Worm (Caenorhabditis elegans) whole organism, L2 larva: ENCODE measurements around the gene grd-11.
A peak's percentile ranks its signal among the peaks of the same experiment; 100 is the strongest.

Experiments used
- C34F6.9 ChIP-seq: fragments of 150-350 bp; optimal IDR thresholded peaks from 2 replicates; lab custom pipeline; 2014; ENCODE audit warnings: missing biosample characterization, missing genetic modification characterization
- F13H6.1 ChIP-seq: sonication (generic microtip); optimal IDR thresholded peaks from 2 replicates; lab custom pipeline; 2016; ENCODE audit warnings: missing genetic modification characterization, missing compliant biosample characterization
- R02D3.7 ChIP-seq: fragments of 150-350 bp; optimal IDR thresholded peaks from 2 replicates; lab custom pipeline; 2014; ENCODE audit warnings: missing biosample characterization, missing genetic modification characterization
- Y55F3AM.14 ChIP-seq: fragments of 200-800 bp; sonication (Bioruptor generic); optimal IDR thresholded peaks from 2 replicates; lab custom pipeline; 2018; ENCODE audit warnings: mild to moderate bottlenecking, missing genetic modification characterization, missing compliant biosample characterization
- ZK546.5 ChIP-seq: sonication (generic microtip); optimal IDR thresholded peaks from 2 replicates; lab custom pipeline; 2017; ENCODE audit warnings: missing biosample characterization, missing genetic modification characterization
- alr-1 ChIP-seq: fragments of 150-350 bp; optimal IDR thresholded peaks from 2 replicates; lab custom pipeline; 2014; ENCODE audit warnings: missing biosample characterization, missing genetic modification characterization
- aly-2 ChIP-seq: fragments of 150-350 bp; optimal IDR thresholded peaks from 2 replicates; lab custom pipeline; 2014; ENCODE audit warnings: missing biosample characterization, missing genetic modification characterization
- blmp-1 ChIP-seq: sonication (generic microtip); optimal IDR thresholded peaks from 2 replicates; lab custom pipeline; 2017; ENCODE audit warnings: missing genetic modification characterization, mild to moderate bottlenecking, missing compliant biosample characterization, antibody characterized with exemption, moderate library complexity; ENCODE audit not compliant: insufficient read depth
- ceh-16 ChIP-seq: fragments of 150-350 bp; optimal IDR thresholded peaks from 2 replicates; lab custom pipeline; 2014; ENCODE audit warnings: missing biosample characterization, missing genetic modification characterization
- ceh-82 ChIP-seq: fragments of 150-350 bp; optimal IDR thresholded peaks from 2 replicates; lab custom pipeline; 2014; ENCODE audit warnings: missing biosample characterization, missing genetic modification characterization
- crh-2 ChIP-seq: sonication (generic microtip); optimal IDR thresholded peaks from 2 replicates; lab custom pipeline; 2017; ENCODE audit warnings: missing biosample characterization, missing genetic modification characterization
- dmd-4 ChIP-seq: sonication (generic microtip); optimal IDR thresholded peaks from 2 replicates; lab custom pipeline; 2017; ENCODE audit warnings: missing biosample characterization, missing genetic modification characterization
- elt-1 ChIP-seq: fragments of 150-350 bp; optimal IDR thresholded peaks from 2 replicates; lab custom pipeline; 2014; ENCODE audit warnings: missing biosample characterization, missing genetic modification characterization
- elt-3 ChIP-seq: sonication (generic microtip); optimal IDR thresholded peaks from 2 replicates; lab custom pipeline; 2017; ENCODE audit warnings: missing biosample characterization, missing genetic modification characterization
- fos-1 ChIP-seq: fragments of 150-350 bp; optimal IDR thresholded peaks from 2 replicates; lab custom pipeline; 2014; ENCODE audit warnings: missing biosample characterization, missing genetic modification characterization
- gmeb-1 ChIP-seq: fragments of 150-350 bp; optimal IDR thresholded peaks from 2 replicates; lab custom pipeline; 2014; ENCODE audit warnings: missing biosample characterization, missing genetic modification characterization
- lin-11 ChIP-seq: fragments of 150-350 bp; sonication (generic microtip); optimal IDR thresholded peaks from 2 replicates; lab custom pipeline; 2014; ENCODE audit warnings: missing biosample characterization, missing genetic modification characterization, inconsistent platforms, mixed read lengths
- lin-13 ChIP-seq: fragments of 150-350 bp; optimal IDR thresholded peaks from 2 replicates; lab custom pipeline; 2014; ENCODE audit warnings: missing biosample characterization, missing genetic modification reagents, missing genetic modification characterization
- lsy-2 ChIP-seq, 2 experiments: fragments of 150-350 bp in 1 of 2; sonication (generic microtip) in 1 of 2; optimal IDR thresholded peaks; 2 replicates each; lab custom pipeline; 2014 to 2017; ENCODE audit warnings: missing biosample characterization in 2 of 2, missing genetic modification characterization in 2 of 2
- mab-5 ChIP-seq: fragments of 150-350 bp; optimal IDR thresholded peaks from 2 replicates; lab custom pipeline; 2014; ENCODE audit warnings: missing biosample characterization, missing genetic modification characterization
- mbf-1 ChIP-seq: sonication (generic microtip); optimal IDR thresholded peaks from 2 replicates; lab custom pipeline; 2017; ENCODE audit warnings: missing biosample characterization, missing genetic modification characterization
- mdl-1 ChIP-seq, 2 experiments: fragments of 150-350 bp in 1 of 2; sonication (generic microtip) in 1 of 2; optimal IDR thresholded peaks; 2 replicates each; lab custom pipeline; 2017; ENCODE audit warnings: missing biosample characterization in 2 of 2, missing genetic modification characterization in 2 of 2
- nhr-10 ChIP-seq: sonication (generic microtip); optimal IDR thresholded peaks from 2 replicates; lab custom pipeline; 2017; ENCODE audit warnings: missing biosample characterization, missing genetic modification characterization
- nhr-12 ChIP-seq: fragments of 150-350 bp; optimal IDR thresholded peaks from 2 replicates; lab custom pipeline; 2014; ENCODE audit warnings: missing biosample characterization, missing genetic modification characterization
- nhr-129 ChIP-seq: fragments of 150-350 bp; optimal IDR thresholded peaks from 2 replicates; lab custom pipeline; 2014; ENCODE audit warnings: missing biosample characterization, missing genetic modification characterization
- nhr-21 ChIP-seq: fragments of 150-350 bp; optimal IDR thresholded peaks from 2 replicates; lab custom pipeline; 2014; ENCODE audit warnings: missing biosample characterization, missing genetic modification characterization
- nhr-23 ChIP-seq: fragments of 150-350 bp; optimal IDR thresholded peaks from 2 replicates; lab custom pipeline; 2014; ENCODE audit warnings: missing biosample characterization, missing genetic modification reagents, missing genetic modification characterization
- nhr-237 ChIP-seq: fragments of 150-350 bp; optimal IDR thresholded peaks from 2 replicates; lab custom pipeline; 2014; ENCODE audit warnings: missing biosample characterization, missing genetic modification characterization
- nhr-77 ChIP-seq: fragments of 150-350 bp; optimal IDR thresholded peaks from 2 replicates; lab custom pipeline; 2014; ENCODE audit warnings: missing biosample characterization, missing genetic modification characterization
- sem-4 ChIP-seq: fragments of 150-350 bp; optimal IDR thresholded peaks from 2 replicates; lab custom pipeline; 2014; ENCODE audit warnings: missing biosample characterization, missing genetic modification reagents, missing genetic modification characterization
- sma-3 ChIP-seq: sonication (generic microtip); optimal IDR thresholded peaks from 2 replicates; lab custom pipeline; 2016; ENCODE audit warnings: missing genetic modification reagents, missing genetic modification characterization, missing compliant biosample characterization
- snpc-4 ChIP-seq: fragments of 150-350 bp; optimal IDR thresholded peaks from 2 replicates; lab custom pipeline; 2014; ENCODE audit warnings: missing biosample characterization, missing genetic modification characterization
- unc-39 ChIP-seq: fragments of 150-350 bp; optimal IDR thresholded peaks from 2 replicates; lab custom pipeline; 2014; ENCODE audit warnings: missing biosample characterization, missing genetic modification characterization
- unc-55 ChIP-seq: fragments of 150-350 bp; sonication (generic microtip); optimal IDR thresholded peaks from 3 replicates; lab custom pipeline; 2014; ENCODE audit warnings: missing biosample characterization, missing genetic modification reagents, missing genetic modification characterization
- ztf-11 ChIP-seq: sonication (generic microtip); optimal IDR thresholded peaks from 2 replicates; lab custom pipeline; 2017; ENCODE audit warnings: missing biosample characterization, missing genetic modification characterization

Gene grd-11

ce11 chrV:20386942-20387341, 30.4 kb downstream of the grd-11 start, which contains the start of gene K02E2.7:
Gene K02E2.7, minus strand, starts transcription at chrV:20387042.
- no peak for TF ChIP-seq nhr-12
- TF ChIP-seq ztf-11 (tag; lab: Kevin White, UChicago) = no peak
- no peak for TF ChIP-seq mab-5 (tag; lab: Kevin White, UChicago)
- no peak for TF ChIP-seq nhr-77
- no peak for TF ChIP-seq aly-2 (tag; lab: Kevin White, UChicago)
- no peak for TF ChIP-seq snpc-4 (tag; lab: Kevin White, UChicago)
- no peak for TF ChIP-seq nhr-21 (tag; lab: Kevin White, UChicago)
- no peak for TF ChIP-seq crh-2 (tag; lab: Kevin White, UChicago)
- TF ChIP-seq ceh-82 (tag; lab: Kevin White, UChicago) = no peak
- TF ChIP-seq F13H6.1 (tag; lab: Kevin White, UChicago) = no peak
- no peak for TF ChIP-seq gmeb-1 (tag; lab: Kevin White, UChicago)

ce11 chrV:20387415-20387814, 30.8 kb downstream of the grd-11 start, which contains the start of gene F53H2.1:
Gene F53H2.1, plus strand, starts transcription at chrV:20387715.
- TF ChIP-seq nhr-129 (tag; lab: Kevin White, UChicago) = no peak
- TF ChIP-seq nhr-23 (tag; lab: Kevin White, UChicago) = no peak
- TF ChIP-seq mdl-1 (tag; optimal IDR thresholded peaks at IDR 0.05; lab: Kevin White, UChicago) = no peak
- no peak for TF ChIP-seq sma-3
- TF ChIP-seq mbf-1 = no peak
- no peak for TF ChIP-seq nhr-237 (tag; lab: Kevin White, UChicago)
- TF ChIP-seq unc-55 = no peak
- no peak for TF ChIP-seq blmp-1 (tag; lab: Kevin White, UChicago)
- no peak for TF ChIP-seq ztf-11 (tag; lab: Kevin White, UChicago)
- no peak for TF ChIP-seq nhr-21 (tag; lab: Kevin White, UChicago)
- TF ChIP-seq elt-1 = no peak
- TF ChIP-seq nhr-12 = no peak
- no peak for TF ChIP-seq unc-39
- TF ChIP-seq ceh-16 (tag; lab: Kevin White, UChicago) = no peak
- no peak for TF ChIP-seq fos-1
- no peak for TF ChIP-seq gmeb-1 (tag; lab: Kevin White, UChicago)
- TF ChIP-seq elt-3 (tag; lab: Kevin White, UChicago) = no peak
- TF ChIP-seq ceh-82 (tag; lab: Kevin White, UChicago) = no peak
- TF ChIP-seq lin-13 (GFP tag; lab: Kevin White, UChicago) = no peak

ce11 chrV:20393773-20394172, 37.2 kb downstream of the grd-11 start, which contains the start of gene cnc-7:
Gene cnc-7, plus strand, starts transcription at chrV:20394073.
- TF ChIP-seq Y55F3AM.14 (no peak), sma-3 (peak; percentile 34)

ce11 chrV:20399532-20400068, 43.0 kb downstream of the grd-11 start:
- TF ChIP-seq lsy-2 (tag; optimal IDR thresholded peaks at IDR 0.05; lab: Kevin White, UChicago) (no peak), elt-3 (tag; lab: Kevin White, UChicago) (no peak), C34F6.9 (tag; lab: Kevin White, UChicago) (no peak), unc-39 (no peak), ceh-82 (tag; lab: Kevin White, UChicago) (no peak), alr-1 (no peak), ZK546.5 (tag; lab: Kevin White, UChicago) (no peak), crh-2 (tag; lab: Kevin White, UChicago) (no peak), dmd-4 (tag; lab: Kevin White, UChicago) (no peak), nhr-237 (tag; lab: Kevin White, UChicago) (no peak), nhr-10 (tag; lab: Kevin White, UChicago) (no peak), lin-11 (tag; lab: Kevin White, UChicago) (no peak), fos-1 (no peak), ceh-16 (tag; lab: Kevin White, UChicago) (no peak), mab-5 (tag; lab: Kevin White, UChicago) (no peak), ztf-11 (tag; lab: Kevin White, UChicago) (no peak), sem-4 (tag; lab: Kevin White, UChicago) (no peak)

- TF ChIP-seq R02D3.7 (tag; lab: Kevin White, UChicago) = no peak
- no peak for TF ChIP-seq elt-1
- TF ChIP-seq nhr-21 (tag; lab: Kevin White, UChicago) = peak; percentile 30
- peak in 1 of 2 experiments; percentile 39 for TF ChIP-seq lsy-2 (tag; optimal IDR thresholded peaks at IDR 0.05; lab: Kevin White, UChicago)
- TF ChIP-seq C34F6.9 (tag; lab: Kevin White, UChicago) = peak; percentile 7
Measured at ce11 chrV:20402842-20403241, 46.3 kb downstream of the grd-11 start.
